Fruit fly (Drosophila melanogaster) whole organism, embryonic: ENCODE results near the gene ppk23.

Experiments used
- B-H1 ChIP-seq: fragments of 200-800 bp; sonication (Bioruptor generic); IDR thresholded peaks from 3 replicates; pipeline ENCODE4 v1.3.6; 2022; ENCODE audit warnings: missing biosample characterization, missing genetic modification characterization
- CG10209 ChIP-seq: fragments of 200-800 bp; sonication (Bioruptor generic); optimal IDR thresholded peaks from 3 replicates; lab custom pipeline; 2017; ENCODE audit warnings: missing biosample characterization, mild to moderate bottlenecking, missing genetic modification characterization, missing genetic modification reagents
- CG10267 ChIP-seq: fragments of 200-800 bp; sonication (Bioruptor generic); optimal IDR thresholded peaks from 2 replicates; lab custom pipeline; 2018; ENCODE audit warnings: missing biosample characterization, mild to moderate bottlenecking, missing genetic modification characterization, moderate library complexity
- CG10543 ChIP-seq: fragments of 200-800 bp; sonication (Bioruptor generic); optimal IDR thresholded peaks from 3 replicates; lab custom pipeline; 2017; ENCODE audit warnings: missing biosample characterization, mild to moderate bottlenecking, missing genetic modification characterization, moderate library complexity
- CG10959 ChIP-seq: fragments of 200-800 bp; sonication (Bioruptor generic); IDR thresholded peaks from 2 replicates; pipeline ENCODE4 v1.3.6; 2022; ENCODE audit warnings: missing biosample characterization, missing genetic modification characterization
- CG11456 ChIP-seq: fragments of 200-800 bp; sonication (Bioruptor generic); IDR thresholded peaks from 3 replicates; pipeline ENCODE4 v1.3.6; 2022; ENCODE audit warnings: missing biosample characterization, missing genetic modification characterization
- CG1233 ChIP-seq: fragments of 200-800 bp; sonication (Bioruptor generic); optimal IDR thresholded peaks from 4 replicates; lab custom pipeline; 2018; ENCODE audit warnings: missing biosample characterization, mild to moderate bottlenecking, missing genetic modification characterization
- CG13287 ChIP-seq: fragments of 200-800 bp; sonication (Bioruptor generic); IDR thresholded peaks from 2 replicates; pipeline ENCODE4 v1.3.6; 2022; ENCODE audit warnings: missing biosample characterization, missing genetic modification characterization; ENCODE audit not compliant: partially characterized antibody
- CG14710 ChIP-seq: fragments of 200-800 bp; sonication (Bioruptor generic); optimal IDR thresholded peaks from 3 replicates; lab custom pipeline; 2019; ENCODE audit warnings: missing biosample characterization, mild to moderate bottlenecking, missing genetic modification characterization, moderate library complexity
- CG18011 ChIP-seq: fragments of 200-800 bp; sonication (Bioruptor generic); optimal IDR thresholded peaks from 2 replicates; lab custom pipeline; 2017; ENCODE audit warnings: missing biosample characterization, missing genetic modification characterization, mild to moderate bottlenecking, moderate library complexity, missing genotype
- CG18476 ChIP-seq: fragments of 200-800 bp; sonication (Bioruptor generic); optimal IDR thresholded peaks from 2 replicates; lab custom pipeline; 2016; ENCODE audit warnings: missing biosample characterization, mild to moderate bottlenecking, missing genetic modification characterization
- CG2202 ChIP-seq: fragments of 200-800 bp; sonication (Bioruptor generic); optimal IDR thresholded peaks from 2 replicates; lab custom pipeline; 2018; ENCODE audit warnings: missing biosample characterization, mild to moderate bottlenecking, missing genetic modification characterization
- CG3407 ChIP-seq: fragments of 200-800 bp; sonication (Bioruptor generic); optimal IDR thresholded peaks from 2 replicates; lab custom pipeline; 2018; ENCODE audit warnings: missing biosample characterization, mild to moderate bottlenecking, missing genetic modification characterization
- CG3838 ChIP-seq: fragments of 200-800 bp; sonication (Bioruptor generic); optimal IDR thresholded peaks from 3 replicates; lab custom pipeline; 2016; ENCODE audit warnings: missing biosample characterization, missing genetic modification characterization
- CG4617 ChIP-seq: fragments of 200-800 bp; sonication (Bioruptor generic); optimal IDR thresholded peaks from 3 replicates; lab custom pipeline; 2016; ENCODE audit warnings: missing biosample characterization, missing genetic modification characterization, borderline replicate concordance
- CG4854 ChIP-seq: fragments of 200-800 bp; sonication (Bioruptor generic); optimal IDR thresholded peaks from 2 replicates; lab custom pipeline; 2016; ENCODE audit warnings: missing biosample characterization, missing genetic modification characterization, inconsistent platforms
- CG6254 ChIP-seq: fragments of 200-800 bp; sonication (Bioruptor generic); optimal IDR thresholded peaks from 3 replicates; lab custom pipeline; 2017; ENCODE audit warnings: mild to moderate bottlenecking, missing biosample characterization, missing genetic modification reagents, missing genetic modification characterization
- CG6689 ChIP-seq: fragments of 200-800 bp; sonication (Bioruptor generic); IDR thresholded peaks from 2 replicates; pipeline ENCODE4 v1.3.6; 2022; ENCODE audit warnings: missing biosample characterization, missing genetic modification characterization
- CG7745 ChIP-seq: fragments of 200-800 bp; sonication (Bioruptor generic); optimal IDR thresholded peaks from 2 replicates; lab custom pipeline; 2018; ENCODE audit warnings: missing biosample characterization, mild to moderate bottlenecking, missing genetic modification characterization, moderate library complexity
- CG9437 ChIP-seq: fragments of 200-800 bp; sonication (Bioruptor generic); optimal IDR thresholded peaks from 2 replicates; lab custom pipeline; 2018; ENCODE audit warnings: missing biosample characterization, mild to moderate bottlenecking, missing genetic modification characterization
- CG9797 ChIP-seq: fragments of 200-800 bp; sonication (Bioruptor generic); optimal IDR thresholded peaks from 3 replicates; lab custom pipeline; 2018; ENCODE audit warnings: missing biosample characterization, mild to moderate bottlenecking, missing genetic modification characterization
- CG9932 ChIP-seq: fragments of 200-800 bp; sonication (Bioruptor generic); IDR thresholded peaks from 2 replicates; pipeline ENCODE4 v1.3.6; 2022; ENCODE audit warnings: missing biosample characterization, missing genetic modification characterization
- Dad ChIP-seq: fragments of 200-800 bp; sonication (Bioruptor generic); optimal IDR thresholded peaks from 3 replicates; lab custom pipeline; 2016; ENCODE audit warnings: missing biosample characterization, missing genetic modification characterization
- Dip2 ChIP-seq: fragments of 200-800 bp; sonication (Bioruptor generic); IDR thresholded peaks from 2 replicates; pipeline ENCODE4 v1.3.6; 2022; ENCODE audit warnings: missing biosample characterization, missing genetic modification characterization
- Dll ChIP-seq: fragments of 200-800 bp; sonication (Bioruptor generic); IDR thresholded peaks from 4 replicates; pipeline ENCODE4 v1.3.6; 2022; ENCODE audit warnings: missing biosample characterization, missing genetic modification characterization; ENCODE audit not compliant: partially characterized antibody
- Doc3 ChIP-seq: fragments of 200-800 bp; sonication (Bioruptor generic); IDR thresholded peaks from 3 replicates; pipeline ENCODE4 v1.3.6; 2022; ENCODE audit warnings: missing biosample characterization, missing genetic modification characterization; ENCODE audit not compliant: partially characterized antibody
- Drgx ChIP-seq: fragments of 200-800 bp; sonication (Bioruptor generic); IDR thresholded peaks from 2 replicates; pipeline ENCODE4 v1.3.6; 2022; ENCODE audit warnings: missing biosample characterization, missing genetic modification characterization
- ERR ChIP-seq: fragments of 200-800 bp; sonication (Bioruptor generic); optimal IDR thresholded peaks from 2 replicates; lab custom pipeline; 2016; ENCODE audit warnings: missing biosample characterization, missing genetic modification characterization
- Jarid2 ChIP-seq: fragments of 200-800 bp; sonication (Bioruptor generic); optimal IDR thresholded peaks from 3 replicates; lab custom pipeline; 2017; ENCODE audit warnings: mild to moderate bottlenecking, missing biosample characterization, missing genetic modification reagents, missing genetic modification characterization
- Kr ChIP-seq: fragments of 200-800 bp; sonication (Bioruptor generic); optimal IDR thresholded peaks from 2 replicates; lab custom pipeline; 2017; ENCODE audit warnings: missing biosample characterization, mild to moderate bottlenecking, missing genetic modification characterization
- MBD-R2 ChIP-seq: fragments of 200-800 bp; sonication (Bioruptor generic); IDR thresholded peaks from 2 replicates; pipeline ENCODE4 v1.3.6; 2022; ENCODE audit warnings: missing biosample characterization, missing genetic modification characterization
- Mes4 ChIP-seq: fragments of 200-800 bp; sonication (Bioruptor generic); optimal IDR thresholded peaks from 2 replicates; lab custom pipeline; 2016; ENCODE audit warnings: missing biosample characterization, missing genetic modification characterization
- Oli ChIP-seq: fragments of 200-800 bp; sonication (Bioruptor generic); optimal IDR thresholded peaks from 2 replicates; lab custom pipeline; 2018; ENCODE audit warnings: missing biosample characterization, mild to moderate bottlenecking, missing genetic modification characterization, moderate library complexity
- PHDP ChIP-seq: fragments of 200-800 bp; sonication (Bioruptor generic); optimal IDR thresholded peaks from 3 replicates; lab custom pipeline; 2018; ENCODE audit warnings: missing biosample characterization, mild to moderate bottlenecking, missing genetic modification characterization, moderate library complexity
- TFAM ChIP-seq: fragments of 200-800 bp; sonication (Bioruptor generic); optimal IDR thresholded peaks from 2 replicates; lab custom pipeline; 2017; ENCODE audit warnings: missing biosample characterization, missing genetic modification characterization, inconsistent platforms
- YL-1 ChIP-seq: fragments of 200-800 bp; sonication (Bioruptor generic); optimal IDR thresholded peaks from 3 replicates; lab custom pipeline; 2017; ENCODE audit warnings: missing biosample characterization, mild to moderate bottlenecking, missing genetic modification characterization
- ab ChIP-seq: fragments of 200-800 bp; sonication (Bioruptor generic); optimal IDR thresholded peaks from 2 replicates; lab custom pipeline; 2016; ENCODE audit warnings: missing biosample characterization, missing genetic modification characterization
- cad ChIP-seq: fragments of >200 bp; optimal IDR thresholded peaks from 2 replicates; lab custom pipeline; 2017; ENCODE audit warnings: missing biosample characterization, missing genetic modification characterization
- caup ChIP-seq: fragments of 200-800 bp; sonication (Bioruptor generic); optimal IDR thresholded peaks from 3 replicates; lab custom pipeline; 2017; ENCODE audit warnings: missing biosample characterization, mild to moderate bottlenecking, missing genetic modification characterization, moderate library complexity; ENCODE audit not compliant: severe bottlenecking
- ci ChIP-seq: fragments of 200-800 bp; sonication (Bioruptor generic); IDR thresholded peaks from 3 replicates; pipeline ENCODE4 v1.3.6; 2022; ENCODE audit warnings: missing biosample characterization, missing genetic modification characterization
- cwo ChIP-seq: fragments of 200-800 bp; sonication (Bioruptor generic); optimal IDR thresholded peaks from 3 replicates; lab custom pipeline; 2017; ENCODE audit warnings: missing biosample characterization, missing genetic modification characterization, mild to moderate bottlenecking, moderate library complexity, missing genetic modification reagents
- ems ChIP-seq: fragments of 200-800 bp; sonication (Bioruptor generic); optimal IDR thresholded peaks from 3 replicates; lab custom pipeline; 2016; ENCODE audit warnings: missing biosample characterization, missing genetic modification characterization
- fd96Cb ChIP-seq: fragments of 200-800 bp; sonication (Bioruptor generic); optimal IDR thresholded peaks from 2 replicates; lab custom pipeline; 2018; ENCODE audit warnings: missing biosample characterization, mild to moderate bottlenecking, missing genetic modification characterization, moderate library complexity
- gce ChIP-seq: fragments of 200-800 bp; sonication (Bioruptor generic); IDR thresholded peaks from 3 replicates; pipeline ENCODE4 v1.3.6; 2022; ENCODE audit warnings: missing biosample characterization, missing genetic modification characterization
- gt ChIP-seq: fragments of 200-800 bp; sonication (Bioruptor generic); IDR thresholded peaks from 2 replicates; pipeline ENCODE4 v1.3.6; 2022; ENCODE audit warnings: missing biosample characterization, missing genetic modification characterization
- mld ChIP-seq: fragments of 200-800 bp; sonication (Bioruptor generic); IDR thresholded peaks from 3 replicates; pipeline ENCODE4 v1.3.6; 2022; ENCODE audit warnings: missing biosample characterization, missing genetic modification characterization; ENCODE audit not compliant: partially characterized antibody
- slbo ChIP-seq: fragments of 200-800 bp; sonication (Bioruptor generic); IDR thresholded peaks from 2 replicates; pipeline ENCODE4 v1.3.6; 2022; ENCODE audit warnings: missing biosample characterization, missing genetic modification characterization
- so ChIP-seq: fragments of 200-800 bp; sonication (Bioruptor generic); IDR thresholded peaks from 3 replicates; pipeline ENCODE4 v1.3.6; 2022; ENCODE audit warnings: missing biosample characterization, missing genetic modification characterization
- trem ChIP-seq: fragments of 200-800 bp; optimal IDR thresholded peaks from 3 replicates; lab custom pipeline; 2019; ENCODE audit warnings: missing biosample characterization, mild to moderate bottlenecking, missing genetic modification characterization, moderate library complexity
- zen ChIP-seq: fragments of 200-800 bp; sonication (Bioruptor generic); optimal IDR thresholded peaks from 3 replicates; lab custom pipeline; 2018; ENCODE audit warnings: missing biosample characterization, mild to moderate bottlenecking, missing genetic modification characterization, moderate library complexity

The ppk23 gene

dm6 chrX:17581606-17582281 lies 12.7 kb upstream of the ppk23 start (continued):
- TF ChIP-seq Dip2 (GFP tag; lab: Robert Waterston, UW) (no peak), ci (no peak), mld (GFP tag; lab: Robert Waterston, UW) (no peak), CG3407 (GFP tag; lab: Kevin White, UChicago) (no peak), CG4854 (GFP tag; lab: Kevin White, UChicago) (no peak), MBD-R2 (GFP tag; lab: Robert Waterston, UW) (no peak), Oli (tag; lab: Kevin White, UChicago) (peak; percentile 48), CG10959 (GFP tag; lab: Robert Waterston, UW) (no peak), Doc3 (GFP tag; lab: Robert Waterston, UW) (no peak), cad (GFP tag; lab: Kevin White, UChicago) (peak; percentile 16), CG3838 (GFP tag; lab: Kevin White, UChicago) (no peak), cwo (GFP tag; lab: Kevin White, UChicago) (peak; percentile 26), CG9437 (GFP tag; lab: Kevin White, UChicago) (peak; percentile 17), Dll (GFP tag; lab: Robert Waterston, UW) (no peak), so (GFP tag; lab: Robert Waterston, UW) (no peak), Dad (no peak), fd96Cb (peak; percentile 32), CG9932 (GFP tag; lab: Robert Waterston, UW) (no peak), caup (GFP tag; lab: Kevin White, UChicago) (no peak), Mes4 (GFP tag; lab: Kevin White, UChicago) (no peak), CG9797 (GFP tag; lab: Kevin White, UChicago) (no peak), Kr (GFP tag; lab: Kevin White, UChicago) (no peak), B-H1 (GFP tag; lab: Robert Waterston, UW) (no peak), CG10543 (GFP tag; lab: Kevin White, UChicago) (no peak), CG10267 (tag; lab: Kevin White, UChicago) (peak; percentile 45), Drgx (GFP tag; lab: Robert Waterston, UW) (no peak), TFAM (GFP tag; lab: Kevin White, UChicago) (no peak), CG6689 (GFP tag; lab: Robert Waterston, UW) (0 out of 2 replicates have a peak, but pooled peaks have one; percentile 8), ab (no peak), PHDP (tag; lab: Kevin White, UChicago) (peak; percentile 14), CG11456 (GFP tag; lab: Robert Waterston, UW) (no peak), ems (GFP tag; lab: Kevin White, UChicago) (no peak), CG13287 (no peak), zen (tag; lab: Kevin White, UChicago) (no peak), CG7745 (tag; lab: Kevin White, UChicago) (no peak), CG2202 (no peak), CG10209 (GFP tag; lab: Kevin White, UChicago) (peak; percentile 22), CG18011 (GFP tag; lab: Kevin White, UChicago) (no peak), CG18476 (GFP tag; lab: Kevin White, UChicago) (no peak), YL-1 (no peak), Jarid2 (no peak), CG4617 (no peak), CG6254 (GFP tag; lab: Kevin White, UChicago) (peak; percentile 11), CG14710 (tag; lab: Kevin White, UChicago) (peak; percentile 57), ERR (no peak), gt (GFP tag; lab: Robert Waterston, UW) (no peak), slbo (GFP tag; lab: Robert Waterston, UW) (0 out of 2 replicates have a peak, but pooled peaks have one; percentile 13), trem (tag; lab: Kevin White, UChicago) (no peak), CG1233 (no peak), gce (GFP tag; lab: Robert Waterston, UW) (no peak)
